Worm (Caenorhabditis elegans): ENCODE results near the gene clc-4.

DNA sequence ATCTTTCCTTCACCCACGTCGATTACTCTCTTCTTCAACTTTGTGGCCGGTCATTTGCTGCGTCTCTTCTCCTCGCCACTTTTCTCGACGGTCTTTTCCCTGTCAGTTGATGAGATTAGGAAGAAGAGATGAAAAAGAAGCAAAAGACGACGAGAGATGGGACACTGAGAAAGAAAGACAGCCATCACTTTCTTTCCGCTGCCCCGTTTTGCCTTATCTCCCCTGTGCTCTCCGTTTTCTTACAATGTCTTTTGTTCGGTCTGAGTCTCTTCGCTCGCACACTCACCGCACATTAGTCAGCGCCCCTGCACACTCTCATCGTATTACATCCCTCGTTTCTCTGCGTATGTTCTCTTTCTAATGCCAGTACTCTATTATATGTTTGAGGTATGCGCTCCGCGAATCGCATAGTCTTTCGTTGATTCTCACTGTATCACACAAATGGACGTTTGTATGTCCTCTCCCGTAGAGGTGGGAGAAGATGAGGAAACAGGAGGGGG is 17.5 kb downstream of the clc-4 start:
- peak; percentile 95 for TF ChIP-seq F13H6.1 (tag; optimal IDR thresholded peaks at IDR 0.05)
- TF ChIP-seq ttx-3 (tag; optimal IDR thresholded peaks at IDR 0.05) = no peak
- no peak for TF ChIP-seq pha-4 (tag; optimal IDR thresholded peaks at IDR 0.05)
- no peak for TF ChIP-seq T23F11.4 (GFP tag; optimal IDR thresholded peaks at IDR 0.05)
- TF ChIP-seq pqm-1 (tag; optimal IDR thresholded peaks at IDR 0.05) = peak; percentile 40
- peak; percentile 100 for TF ChIP-seq unc-42 (tag; optimal IDR thresholded peaks at IDR 0.05)
- TF ChIP-seq nfya-1 (tag; optimal IDR thresholded peaks at IDR 0.05) = peak; percentile 96
- TF ChIP-seq npax-4 (tag; optimal IDR thresholded peaks at IDR 0.05) = no peak
- TF ChIP-seq unc-55 (GFP tag; optimal IDR thresholded peaks at IDR 0.05) = peak; percentile 100
- peak; percentile 54 for TF ChIP-seq elt-2 (tag; optimal IDR thresholded peaks at IDR 0.05)

Measured in whole organism, late embryonic.